Worm (Caenorhabditis elegans): ENCODE results near the gene T24D5.4.

- TF ChIP-seq nhr-28 (tag; optimal IDR thresholded peaks at IDR 0.05), result no peak
- no peak for TF ChIP-seq mml-1 (tag; optimal IDR thresholded peaks at IDR 0.05)
- TF ChIP-seq mdl-1 (tag; optimal IDR thresholded peaks at IDR 0.05), result no peak
- TF ChIP-seq snpc-4 (tag; optimal IDR thresholded peaks at IDR 0.05), result no peak
- TF ChIP-seq nhr-237 (tag; optimal IDR thresholded peaks at IDR 0.05), result no peak
- no peak for TF ChIP-seq nhr-77 (tag; optimal IDR thresholded peaks at IDR 0.05)
- TF ChIP-seq elt-3 (tag; optimal IDR thresholded peaks at IDR 0.05), result no peak
- TF ChIP-seq nhr-76 (tag; optimal IDR thresholded peaks at IDR 0.05), result no peak
- TF ChIP-seq fos-1 (tag; optimal IDR thresholded peaks at IDR 0.05), result no peak
- TF ChIP-seq egl-27 (tag; optimal IDR thresholded peaks at IDR 0.05), result no peak
- TF ChIP-seq daf-12 (tag; optimal IDR thresholded peaks at IDR 0.05), result no peak
- TF ChIP-seq nhr-11 (tag; optimal IDR thresholded peaks at IDR 0.05), result no peak
- TF ChIP-seq aly-2 (tag; optimal IDR thresholded peaks at IDR 0.05), result no peak
Observed at ce11 chrX:12551633-12552032, 45.3 kb upstream of the T24D5.4 start, which contains the start of gene npr-4.

Measured in whole organism, L3 larva.